Worm (Caenorhabditis elegans): ENCODE results near the gene his-42.

his-42 gene

DNA sequence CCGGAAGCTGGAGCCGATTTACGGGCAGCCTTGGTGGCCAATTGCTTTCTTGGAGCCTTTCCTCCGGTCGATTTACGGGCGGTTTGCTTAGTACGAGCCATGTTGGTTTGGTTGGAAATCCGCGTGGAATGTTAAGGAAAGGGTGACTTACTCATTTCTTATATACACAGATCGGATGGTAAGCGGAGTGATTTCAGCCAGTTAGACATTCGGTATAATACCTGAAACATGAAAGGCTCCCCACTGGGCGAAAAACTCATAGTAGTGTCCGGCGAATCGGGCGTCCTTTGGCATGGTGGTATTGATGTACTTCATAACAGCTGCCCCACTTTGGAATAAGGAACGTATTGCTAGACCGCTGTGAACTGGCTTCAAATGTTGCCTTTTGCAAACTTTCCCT lies at the start of gene his-42:
TSS of gene his-42 (minus strand) at position 101 of the 400 bp plus-strand sequence.
- TF ChIP-seq W03F9.2 (tag; optimal IDR thresholded peaks at IDR 0.05) (no peak), him-1 (tag; optimal IDR thresholded peaks at IDR 0.05) (no peak), dao-5 (tag; optimal IDR thresholded peaks at IDR 0.05) (no peak)

ce11 chrII:13877994-13878393 lies 49.5 kb upstream of the his-42 start:
- TF ChIP-seq him-1 (tag; optimal IDR thresholded peaks at IDR 0.05), result no peak
- TF ChIP-seq dao-5 (tag; optimal IDR thresholded peaks at IDR 0.05), result no peak
- TF ChIP-seq W03F9.2 (tag; optimal IDR thresholded peaks at IDR 0.05), result no peak

DNA sequence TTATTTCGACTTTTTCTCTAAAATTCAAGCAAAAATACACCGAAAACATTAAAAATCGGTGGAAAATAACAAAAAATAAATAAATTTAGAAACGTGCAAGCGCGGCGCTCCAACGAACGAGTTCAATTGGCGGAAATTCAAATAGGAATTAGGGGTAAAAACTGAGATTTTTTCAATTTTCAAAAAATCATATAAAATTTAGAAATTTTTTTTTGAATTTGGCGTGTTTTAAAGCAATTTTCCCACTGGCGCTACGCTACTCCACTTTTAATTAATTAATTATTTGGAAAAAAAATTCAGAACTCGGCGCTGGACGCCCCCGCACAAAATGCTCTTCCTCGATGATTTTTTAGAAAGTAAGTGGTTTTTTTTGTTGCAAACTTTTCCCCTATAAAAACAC lies 47.2 kb upstream of the his-42 start, which contains the start of gene ing-3:
TSS of gene ing-3 (plus strand) at position 301 of the 400 bp plus-strand sequence.
- no peak for TF ChIP-seq W03F9.2 (tag; optimal IDR thresholded peaks at IDR 0.05)
- no peak for TF ChIP-seq him-1 (tag; optimal IDR thresholded peaks at IDR 0.05)

- TF ChIP-seq W03F9.2 (tag; optimal IDR thresholded peaks at IDR 0.05) (peak; percentile 89), him-1 (tag; optimal IDR thresholded peaks at IDR 0.05) (no peak), dao-5 (tag; optimal IDR thresholded peaks at IDR 0.05) (no peak)
Measured at ce11 chrII:13872191-13872889, 43.8 kb upstream of the his-42 start, which contains the start of the genes cup-14 and ndub-8. Gene cup-14, minus strand, starts transcription at chrII:13872241. Gene ndub-8, plus strand, starts transcription at chrII:13872869.

- TF ChIP-seq W03F9.2 (tag; optimal IDR thresholded peaks at IDR 0.05), result no peak
- TF ChIP-seq him-1 (tag; optimal IDR thresholded peaks at IDR 0.05), result no peak
- no peak for TF ChIP-seq dao-5 (tag; optimal IDR thresholded peaks at IDR 0.05)
Measured at ce11 chrII:13862453-13862852, 34.0 kb upstream of the his-42 start.

DNA sequence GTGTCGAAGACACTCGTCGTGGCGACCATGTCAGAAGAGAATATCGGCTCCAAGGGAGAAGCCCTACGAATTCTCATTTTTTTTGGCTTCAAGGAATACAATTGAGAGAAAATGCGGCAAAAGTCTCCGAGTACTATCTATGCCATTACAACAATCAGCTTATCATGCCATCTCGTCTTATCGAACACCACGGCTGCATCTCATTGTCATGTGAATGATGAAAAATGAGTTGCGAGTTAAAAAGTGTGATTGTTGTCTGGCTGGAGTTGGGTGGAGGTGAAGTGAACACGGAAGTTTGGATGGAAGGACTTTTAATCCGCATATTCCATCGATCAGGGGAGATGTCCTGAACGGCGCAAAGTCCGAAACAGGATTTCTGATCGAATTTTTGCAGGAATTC lies 32.4 kb upstream of the his-42 start:
- TF ChIP-seq him-1 (tag; optimal IDR thresholded peaks at IDR 0.05), result no peak
- no peak for TF ChIP-seq W03F9.2 (tag; optimal IDR thresholded peaks at IDR 0.05)
- TF ChIP-seq dao-5 (tag; optimal IDR thresholded peaks at IDR 0.05), result no peak

- TF ChIP-seq W03F9.2 (tag; optimal IDR thresholded peaks at IDR 0.05) (no peak), dao-5 (tag; optimal IDR thresholded peaks at IDR 0.05) (no peak), him-1 (tag; optimal IDR thresholded peaks at IDR 0.05) (no peak)
Measured at ce11 chrII:13859847-13860246, 31.4 kb upstream of the his-42 start.

ce11 chrII:13858352-13858751 lies 29.9 kb upstream of the his-42 start:
- no peak for TF ChIP-seq W03F9.2 (tag; optimal IDR thresholded peaks at IDR 0.05)
- no peak for TF ChIP-seq him-1 (tag; optimal IDR thresholded peaks at IDR 0.05)
- no peak for TF ChIP-seq dao-5 (tag; optimal IDR thresholded peaks at IDR 0.05)

- no peak for TF ChIP-seq dao-5 (tag; optimal IDR thresholded peaks at IDR 0.05)
- TF ChIP-seq him-1 (tag; optimal IDR thresholded peaks at IDR 0.05), result no peak
- TF ChIP-seq W03F9.2 (tag; optimal IDR thresholded peaks at IDR 0.05), result no peak
Measured at ce11 chrII:13855352-13855751, 26.9 kb upstream of the his-42 start.

ce11 chrII:13852004-13852403 lies 23.5 kb upstream of the his-42 start, which contains the start of gene F08G2.8:
Gene F08G2.8, plus strand, starts transcription at chrII:13852304.
- TF ChIP-seq dao-5 (tag; optimal IDR thresholded peaks at IDR 0.05) (no peak), him-1 (tag; optimal IDR thresholded peaks at IDR 0.05) (no peak), W03F9.2 (tag; optimal IDR thresholded peaks at IDR 0.05) (no peak)

- TF ChIP-seq W03F9.2 (tag; optimal IDR thresholded peaks at IDR 0.05) (no peak), him-1 (tag; optimal IDR thresholded peaks at IDR 0.05) (no peak), dao-5 (tag; optimal IDR thresholded peaks at IDR 0.05) (no peak)
Measured at ce11 chrII:13847366-13847765, 18.9 kb upstream of the his-42 start.

DNA sequence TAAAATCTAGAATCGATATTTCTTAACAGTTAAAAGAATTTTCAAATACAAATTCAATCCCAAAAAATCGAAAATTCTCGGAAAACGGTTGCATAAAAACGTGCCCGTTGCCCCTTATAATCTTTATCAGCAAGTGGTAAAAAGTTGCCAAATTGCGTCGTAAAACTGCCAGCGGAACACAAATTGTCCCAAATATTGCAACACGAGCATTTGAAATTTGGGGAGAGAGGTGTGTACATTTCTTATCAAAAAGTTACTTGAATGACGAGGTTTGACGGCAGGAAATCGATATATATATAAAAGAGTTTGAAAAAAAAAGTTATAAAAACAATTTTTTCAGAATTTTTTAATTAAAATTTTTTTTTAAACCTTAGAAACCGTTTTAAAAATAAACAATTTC lies 17.5 kb upstream of the his-42 start:
- TF ChIP-seq dao-5 (tag; optimal IDR thresholded peaks at IDR 0.05) (no peak), W03F9.2 (tag; optimal IDR thresholded peaks at IDR 0.05) (no peak), him-1 (tag; optimal IDR thresholded peaks at IDR 0.05) (no peak)

ce11 chrII:13842340-13842739 lies 13.8 kb upstream of the his-42 start:
- no peak for TF ChIP-seq dao-5 (tag; optimal IDR thresholded peaks at IDR 0.05)
- no peak for TF ChIP-seq him-1 (tag; optimal IDR thresholded peaks at IDR 0.05)
- TF ChIP-seq W03F9.2 (tag; optimal IDR thresholded peaks at IDR 0.05), result no peak

- TF ChIP-seq him-1 (tag; optimal IDR thresholded peaks at IDR 0.05), result no peak
- TF ChIP-seq W03F9.2 (tag; optimal IDR thresholded peaks at IDR 0.05), result no peak
- no peak for TF ChIP-seq dao-5 (tag; optimal IDR thresholded peaks at IDR 0.05)
Measured at ce11 chrII:13841106-13841854, 12.8 kb upstream of the his-42 start, which contains the start of gene F08G2.7. Gene F08G2.7, minus strand, starts transcription at chrII:13841156.

All from whole organism, L4/young adult.